Fruit fly (Drosophila melanogaster) whole organism, embryonic: ENCODE data around the gene CG11893.

Experiments
- CG10543 ChIP-seq: fragments of 200-800 bp; sonication (Bioruptor generic); optimal IDR thresholded peaks from 3 replicates; lab custom pipeline; 2017; ENCODE audit warnings: missing biosample characterization, mild to moderate bottlenecking, missing genetic modification characterization, moderate library complexity
- CG12104 ChIP-seq: fragments of 200-800 bp; sonication (Bioruptor generic); optimal IDR thresholded peaks from 3 replicates; lab custom pipeline; 2016; ENCODE audit warnings: missing biosample characterization, missing genetic modification characterization
- CG12299 ChIP-seq: fragments of 200-800 bp; sonication (Bioruptor generic); optimal IDR thresholded peaks from 2 replicates; lab custom pipeline; 2018; ENCODE audit warnings: missing biosample characterization, mild to moderate bottlenecking, missing genetic modification characterization
- CG13287 ChIP-seq: fragments of 200-800 bp; sonication (Bioruptor generic); IDR thresholded peaks from 2 replicates; pipeline ENCODE4 v1.3.6; 2022; ENCODE audit warnings: missing biosample characterization, missing genetic modification characterization; ENCODE audit not compliant: partially characterized antibody
- CG14441 ChIP-seq: fragments of 200-800 bp; sonication (Bioruptor generic); IDR thresholded peaks from 2 replicates; pipeline ENCODE4 v1.3.6; 2022; ENCODE audit warnings: missing biosample characterization, missing genetic modification characterization
- CG15479 ChIP-seq: fragments of 200-800 bp; sonication (Bioruptor generic); optimal IDR thresholded peaks from 3 replicates; lab custom pipeline; 2019; ENCODE audit warnings: missing biosample characterization, mild to moderate bottlenecking, missing genetic modification characterization, moderate library complexity
- CG2889 ChIP-seq: fragments of 200-800 bp; sonication (Bioruptor generic); IDR thresholded peaks from 3 replicates; pipeline ENCODE4 v1.3.6; 2022; ENCODE audit warnings: missing biosample characterization, missing genetic modification characterization
- CG31441 ChIP-seq: fragments of 200-800 bp; sonication (Bioruptor generic); IDR thresholded peaks from 2 replicates; pipeline ENCODE4 v1.3.6; 2022; ENCODE audit warnings: missing biosample characterization, missing genetic modification characterization
- CG3163 ChIP-seq: fragments of 200-800 bp; sonication (Bioruptor generic); optimal IDR thresholded peaks from 3 replicates; lab custom pipeline; 2016; ENCODE audit warnings: missing biosample characterization, missing genetic modification characterization
- CG3281 ChIP-seq: fragments of 200-800 bp; sonication (Bioruptor generic); optimal IDR thresholded peaks from 3 replicates; lab custom pipeline; 2017; ENCODE audit warnings: missing biosample characterization, mild to moderate bottlenecking, missing genetic modification characterization
- CG34376 ChIP-seq: fragments of 200-800 bp; sonication (Bioruptor generic); optimal IDR thresholded peaks from 2 replicates; lab custom pipeline; 2018; ENCODE audit warnings: missing biosample characterization, mild to moderate bottlenecking, missing genetic modification characterization
- CG6689 ChIP-seq: fragments of 200-800 bp; sonication (Bioruptor generic); IDR thresholded peaks from 2 replicates; pipeline ENCODE4 v1.3.6; 2022; ENCODE audit warnings: missing biosample characterization, missing genetic modification characterization
- CG7987 ChIP-seq: fragments of 200-800 bp; sonication (Bioruptor generic); optimal IDR thresholded peaks from 2 replicates; lab custom pipeline; 2018; ENCODE audit warnings: missing biosample characterization, mild to moderate bottlenecking, missing genetic modification characterization, moderate library complexity
- CG8765 ChIP-seq: fragments of 200-800 bp; sonication (Bioruptor generic); IDR thresholded peaks from 2 replicates; pipeline ENCODE4 v1.3.6; 2022; ENCODE audit warnings: missing biosample characterization, missing genetic modification characterization
- CG9876 ChIP-seq: fragments of 200-800 bp; sonication (Bioruptor generic); optimal IDR thresholded peaks from 2 replicates; lab custom pipeline; 2016; ENCODE audit warnings: missing biosample characterization, missing genetic modification characterization
- Drgx ChIP-seq: fragments of 200-800 bp; sonication (Bioruptor generic); IDR thresholded peaks from 2 replicates; pipeline ENCODE4 v1.3.6; 2022; ENCODE audit warnings: missing biosample characterization, missing genetic modification characterization
- Hey ChIP-seq: fragments of 200-800 bp; sonication (Bioruptor generic); optimal IDR thresholded peaks from 3 replicates; lab custom pipeline; 2018; ENCODE audit warnings: missing biosample characterization, mild to moderate bottlenecking, missing genetic modification characterization
- Jarid2 ChIP-seq: fragments of 200-800 bp; sonication (Bioruptor generic); optimal IDR thresholded peaks from 3 replicates; lab custom pipeline; 2017; ENCODE audit warnings: mild to moderate bottlenecking, missing biosample characterization, missing genetic modification reagents, missing genetic modification characterization
- Kr ChIP-seq: fragments of 200-800 bp; sonication (Bioruptor generic); optimal IDR thresholded peaks from 2 replicates; lab custom pipeline; 2017; ENCODE audit warnings: missing biosample characterization, mild to moderate bottlenecking, missing genetic modification characterization
- Mrtf ChIP-seq: fragments of 200-800 bp; sonication (Bioruptor generic); IDR thresholded peaks from 3 replicates; pipeline ENCODE4 v1.3.6; 2022; ENCODE audit warnings: missing biosample characterization, missing genetic modification characterization
- NFAT ChIP-seq: fragments of 200-800 bp; sonication (Bioruptor generic); IDR thresholded peaks from 2 replicates; pipeline ENCODE4 v1.3.6; 2022; ENCODE audit warnings: missing biosample characterization, missing genetic modification characterization
- Nf-YA ChIP-seq: fragments of 200-800 bp; sonication (Bioruptor generic); IDR thresholded peaks from 2 replicates; pipeline ENCODE4 v1.3.6; 2022; ENCODE audit warnings: missing biosample characterization, missing genetic modification characterization
- Sox102F ChIP-seq: fragments of 200-800 bp; sonication (Bioruptor generic); optimal IDR thresholded peaks from 2 replicates; lab custom pipeline; 2018; ENCODE audit warnings: missing biosample characterization, mild to moderate bottlenecking, missing genetic modification characterization, moderate library complexity
- Sry-δ ChIP-seq: fragments of 200-800 bp; sonication (Bioruptor generic); optimal IDR thresholded peaks from 2 replicates; lab custom pipeline; 2016; ENCODE audit warnings: missing biosample characterization, missing genetic modification characterization
- amos ChIP-seq: fragments of 200-800 bp; sonication (Bioruptor generic); IDR thresholded peaks from 2 replicates; pipeline ENCODE4 v1.3.6; 2022; ENCODE audit warnings: missing biosample characterization, missing genetic modification characterization; ENCODE audit not compliant: partially characterized antibody
- ara ChIP-seq: fragments of 200-800 bp; sonication (Bioruptor generic); IDR thresholded peaks from 2 replicates; pipeline ENCODE4 v1.3.6; 2022; ENCODE audit warnings: missing biosample characterization, missing genetic modification characterization
- chinmo ChIP-seq: fragments of 200-800 bp; sonication (Bioruptor generic); IDR thresholded peaks from 4 replicates; pipeline ENCODE4 v1.3.6; 2022; ENCODE audit warnings: missing biosample characterization, missing genetic modification characterization; ENCODE audit not compliant: partially characterized antibody
- corto ChIP-seq: fragments of 200-800 bp; sonication (Bioruptor generic); optimal IDR thresholded peaks from 2 replicates; lab custom pipeline; 2016; ENCODE audit warnings: missing biosample characterization, mild to moderate bottlenecking, missing genetic modification characterization, moderate library complexity
- crol ChIP-seq: fragments of 200-800 bp; sonication (Bioruptor generic); IDR thresholded peaks from 2 replicates; pipeline ENCODE4 v1.3.6; 2022; ENCODE audit warnings: missing biosample characterization, missing genetic modification characterization
- danr ChIP-seq: fragments of 200-800 bp; sonication (Bioruptor generic); IDR thresholded peaks from 2 replicates; pipeline ENCODE4 v1.3.6; 2022; ENCODE audit warnings: missing biosample characterization, missing genetic modification characterization
- exex ChIP-seq: fragments of 200-800 bp; sonication (Bioruptor generic); optimal IDR thresholded peaks from 4 replicates; lab custom pipeline; 2018; ENCODE audit warnings: missing biosample characterization, mild to moderate bottlenecking, missing genetic modification characterization, moderate library complexity
- fd3F ChIP-seq: fragments of 200-800 bp; sonication (Bioruptor generic); optimal IDR thresholded peaks from 2 replicates; lab custom pipeline; 2018; ENCODE audit warnings: missing biosample characterization, mild to moderate bottlenecking, missing genetic modification characterization, moderate library complexity
- gce ChIP-seq: fragments of 200-800 bp; sonication (Bioruptor generic); IDR thresholded peaks from 3 replicates; pipeline ENCODE4 v1.3.6; 2022; ENCODE audit warnings: missing biosample characterization, missing genetic modification characterization
- grn ChIP-seq: fragments of 200-800 bp; sonication (Bioruptor generic); optimal IDR thresholded peaks from 3 replicates; lab custom pipeline; 2017; ENCODE audit warnings: missing biosample characterization, missing genetic modification characterization
- gro ChIP-seq: fragments of 200-800 bp; sonication (Bioruptor generic); optimal IDR thresholded peaks from 2 replicates; lab custom pipeline; 2016; ENCODE audit warnings: missing biosample characterization, missing genetic modification characterization
- hb ChIP-seq: fragments of 200-800 bp; sonication (Bioruptor generic); IDR thresholded peaks from 3 replicates; pipeline ENCODE4 v1.3.6; 2022; ENCODE audit warnings: missing biosample characterization, missing genetic modification characterization; ENCODE audit not compliant: partially characterized antibody
- mirr ChIP-seq: fragments of 200-800 bp; sonication (Bioruptor generic); optimal IDR thresholded peaks from 3 replicates; lab custom pipeline; 2018; ENCODE audit warnings: missing biosample characterization, mild to moderate bottlenecking, missing genetic modification characterization
- onecut ChIP-seq: fragments of 200-800 bp; sonication (Bioruptor generic); IDR thresholded peaks from 2 replicates; pipeline ENCODE4 v1.3.6; 2022; ENCODE audit warnings: missing biosample characterization, missing genetic modification characterization
- pros ChIP-seq: fragments of 200-800 bp; sonication (Bioruptor generic); optimal IDR thresholded peaks from 3 replicates; lab custom pipeline; 2019; ENCODE audit warnings: missing biosample characterization, mild to moderate bottlenecking, missing genetic modification characterization, moderate library complexity
- psq ChIP-seq: fragments of 200-800 bp; sonication (Bioruptor generic); optimal IDR thresholded peaks from 2 replicates; lab custom pipeline; 2017; ENCODE audit warnings: missing biosample characterization, missing genetic modification characterization
- row ChIP-seq: fragments of 200-800 bp; sonication (Bioruptor generic); IDR thresholded peaks from 3 replicates; pipeline ENCODE4 v1.3.6; 2022; ENCODE audit warnings: missing biosample characterization, missing genetic modification characterization
- sd ChIP-seq: fragments of 200-800 bp; sonication (Bioruptor generic); optimal IDR thresholded peaks from 3 replicates; lab custom pipeline; 2018; ENCODE audit warnings: missing biosample characterization, mild to moderate bottlenecking, missing genetic modification characterization, moderate library complexity
- usp ChIP-seq: fragments of >200 bp; optimal IDR thresholded peaks from 2 replicates; lab custom pipeline; 2017; ENCODE audit warnings: missing biosample characterization, missing genetic modification characterization
- yki ChIP-seq: fragments of >200 bp; optimal IDR thresholded peaks from 3 replicates; lab custom pipeline; 2018
- zen2 ChIP-seq: fragments of 200-800 bp; sonication (Bioruptor generic); IDR thresholded peaks from 3 replicates; pipeline ENCODE4 v1.3.6; 2022; ENCODE audit warnings: missing biosample characterization, missing genetic modification characterization; ENCODE audit not compliant: partially characterized antibody

The CG11893 gene

DNA sequence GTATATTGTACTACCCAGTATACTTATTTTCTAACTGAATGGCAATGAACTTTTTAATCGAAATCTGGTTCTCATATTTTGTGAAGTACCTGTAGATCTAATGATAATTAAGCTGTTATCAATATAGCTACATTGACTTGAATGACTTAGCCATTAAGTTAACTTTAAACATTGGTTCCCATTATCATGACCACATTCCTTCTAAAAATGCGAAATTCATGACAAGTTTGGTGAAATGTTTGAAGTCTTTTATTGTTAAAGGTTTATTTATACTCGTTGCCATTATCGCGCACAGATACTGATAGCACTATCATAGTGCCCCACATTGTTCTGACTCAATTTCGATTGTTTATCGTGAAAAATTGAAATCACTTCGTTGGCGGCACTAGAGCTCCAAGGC lies 31.2 kb downstream of the CG11893 start (continued):
- TF ChIP-seq Sox102F, result no peak
- no peak for TF ChIP-seq fd3F (GFP tag; lab: Kevin White, UChicago)
- no peak for TF ChIP-seq CG6689 (GFP tag; lab: Robert Waterston, UW)
- TF ChIP-seq Nf-YA (GFP tag; lab: Robert Waterston, UW), result no peak
- TF ChIP-seq grn (GFP tag; lab: Kevin White, UChicago), result peak; percentile 69
- no peak for TF ChIP-seq Mrtf (GFP tag; lab: Robert Waterston, UW)
- no peak for TF ChIP-seq CG3281 (GFP tag; lab: Kevin White, UChicago)
- peak; percentile 91 for TF ChIP-seq sd (tag; lab: Kevin White, UChicago)
- TF ChIP-seq CG15479 (GFP tag; lab: Kevin White, UChicago), result no peak
- TF ChIP-seq Hey (tag; lab: Kevin White, UChicago), result no peak
- no peak for TF ChIP-seq hb
- no peak for TF ChIP-seq pros (GFP tag; lab: Kevin White, UChicago)
- TF ChIP-seq psq, result no peak
- TF ChIP-seq mirr (GFP tag; lab: Kevin White, UChicago), result peak; percentile 36
- no peak for TF ChIP-seq CG31441 (GFP tag; lab: Robert Waterston, UW)
- TF ChIP-seq yki, result no peak
- TF ChIP-seq CG12104, result no peak
- TF ChIP-seq chinmo, result no peak
- no peak for TF ChIP-seq CG8765 (GFP tag; lab: Robert Waterston, UW)
- TF ChIP-seq Sry-δ, result no peak
- TF ChIP-seq, all 482 proteins: peak for 10

DNA sequence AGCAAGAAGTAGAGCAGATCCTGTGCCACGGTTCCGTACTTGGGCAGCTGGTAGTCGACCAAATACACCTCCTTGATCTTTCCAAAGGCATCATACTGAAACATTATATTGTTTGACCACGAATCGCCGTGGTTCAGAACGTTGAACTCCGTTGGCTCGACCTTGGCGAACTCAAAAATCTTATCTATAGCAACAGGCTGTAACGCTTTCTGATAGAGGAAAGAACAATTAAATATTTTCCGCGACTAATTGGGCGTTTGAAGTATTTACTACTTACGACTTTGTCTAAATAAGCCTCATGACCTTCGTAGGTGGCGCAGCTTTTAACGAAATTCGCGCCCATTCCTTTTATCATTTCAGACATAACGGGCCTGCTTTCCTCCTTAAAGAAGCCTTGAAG lies 32.0 kb downstream of the CG11893 start:
- TF ChIP-seq exex (tag; lab: Kevin White, UChicago), result peak; percentile 65
- TF ChIP-seq corto (GFP tag; lab: Kevin White, UChicago), result no peak

dm6 chr3R:25322657-25323056 lies 33.0 kb downstream of the CG11893 start, which contains the start of gene CG10562:
Gene CG10562 (minus strand): TSS chr3R:25322757.
- TF ChIP-seq exex (tag; lab: Kevin White, UChicago) (peak; percentile 20), CG12299 (tag; lab: Kevin White, UChicago) (no peak)

- TF ChIP-seq gce, result 0 out of 3 replicates have a peak, but pooled peaks have one; percentile 20
- 0 out of 3 replicates have a peak, but pooled peaks have one; percentile 16 for TF ChIP-seq zen2 (GFP tag; lab: Robert Waterston, UW)
- peak; percentile 59; the same call in 2 of the 4 replicates for TF ChIP-seq chinmo
- peak; percentile 90 for TF ChIP-seq crol (GFP tag; lab: Robert Waterston, UW)
- TF ChIP-seq row (GFP tag; lab: Robert Waterston, UW), result 0 out of 3 replicates have a peak, but pooled peaks have one; percentile 6
Observed at dm6 chr3R:25328540-25328939, 38.9 kb downstream of the CG11893 start.

DNA sequence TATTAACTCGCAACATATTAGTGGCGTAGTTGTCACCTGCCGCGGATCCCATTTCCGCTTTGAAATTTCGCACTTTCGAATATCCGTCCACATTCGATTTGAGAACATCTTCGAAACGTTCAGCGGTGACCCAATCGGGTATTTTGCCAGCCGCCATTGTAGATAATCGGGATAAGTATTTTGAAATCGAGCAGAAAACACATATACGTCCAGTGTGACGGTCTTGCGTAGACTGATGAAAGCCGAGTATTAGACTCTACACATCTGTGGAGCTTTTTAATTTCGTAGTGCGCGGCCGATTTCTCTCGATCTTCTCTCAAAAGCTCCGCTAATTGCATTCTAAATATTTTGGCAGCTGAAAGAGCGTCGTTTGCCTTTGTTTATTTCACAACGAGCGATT lies 39.4 kb downstream of the CG11893 start, which contains the start of gene CHKov1:
TSS of gene CHKov1 (minus strand) at position 238 of the 400 bp plus-strand sequence.
- TF ChIP-seq CG10543 (GFP tag; lab: Kevin White, UChicago) (peak; percentile 11), gro (peak; percentile 0), Kr (GFP tag; lab: Kevin White, UChicago) (no peak), ara (GFP tag; lab: Robert Waterston, UW) (no peak), CG9876 (GFP tag; lab: Kevin White, UChicago) (peak; percentile 12), NFAT (GFP tag; lab: Robert Waterston, UW) (peak; percentile 23; the same call in 1 of the 2 replicates), CG14441 (GFP tag; lab: Robert Waterston, UW) (0 out of 2 replicates have a peak, but pooled peaks have one; percentile 10), Jarid2 (GFP tag; lab: Kevin White, UChicago) (peak; percentile 90), Drgx (GFP tag; lab: Robert Waterston, UW) (peak; percentile 39; the same call in 1 of the 2 replicates), CG34376 (GFP tag; lab: Kevin White, UChicago) (peak; percentile 52), amos (GFP tag; lab: Robert Waterston, UW) (peak; percentile 38; the same call in 1 of the 2 replicates), CG13287 (GFP tag; lab: Robert Waterston, UW) (peak; percentile 13; the same call in 1 of the 2 replicates), sd (tag; lab: Kevin White, UChicago) (no peak), onecut (GFP tag; lab: Robert Waterston, UW) (no peak), CG3163 (peak; percentile 44), CG2889 (GFP tag; lab: Robert Waterston, UW) (no peak), CG7987 (GFP tag; lab: Kevin White, UChicago) (peak; percentile 6), usp (no peak), danr (GFP tag; lab: Robert Waterston, UW) (no peak), chinmo (0 out of 4 replicates have a peak, but pooled peaks have one; percentile 40)
